Fruit fly (Drosophila melanogaster): ENCODE data around the gene Scsalpha1.

Gene Scsalpha1

DNA sequence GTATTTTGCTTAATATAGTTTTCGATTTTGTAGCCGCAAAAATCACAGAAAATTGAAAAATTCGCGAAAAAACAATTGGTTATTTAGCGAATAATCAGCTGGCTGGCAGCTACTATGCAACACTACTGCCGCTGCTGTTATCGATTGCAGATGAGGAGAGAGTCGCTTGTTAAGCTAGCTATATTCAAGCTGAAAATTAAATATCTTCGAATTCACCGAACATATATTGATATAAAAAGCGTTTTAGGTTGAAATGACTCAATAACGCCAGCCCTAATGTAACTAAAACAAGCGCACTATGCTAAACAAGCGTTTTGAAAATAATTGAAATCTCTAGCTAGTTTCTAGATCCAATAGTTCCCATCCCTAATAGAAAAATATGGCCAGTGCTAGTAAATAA is 7.7 kb upstream of the Scsalpha1 start, which contains the start of the genes CG32264, ntc and IntS10 (continued):
- TF ChIP-seq CG31224 (GFP tag; IDR thresholded peaks at IDR 0.05) (peak; percentile 56), CG1647 (GFP tag; optimal IDR thresholded peaks at IDR 0.05) (peak; percentile 72), CG42726 (GFP tag; IDR thresholded peaks at IDR 0.05; ENCODE audit: partially characterized antibody) (no peak), Optix (GFP tag; IDR thresholded peaks at IDR 0.05) (no peak), seq (GFP tag; IDR thresholded peaks at IDR 0.05) (no peak), CG4617 (GFP tag; optimal IDR thresholded peaks at IDR 0.05; ENCODE audit: borderline replicate concordance) (peak; percentile 86), HLH3B (GFP tag; IDR thresholded peaks at IDR 0.05) (no peak; the same call in 1 of the 2 replicates), CG4404 (GFP tag; IDR thresholded peaks at IDR 0.05) (0 out of 2 replicates have a peak, but pooled peaks have one; percentile 45), ewg (GFP tag; optimal IDR thresholded peaks at IDR 0.05) (peak; percentile 34), CG10147 (GFP tag; optimal IDR thresholded peaks at IDR 0.05) (peak; percentile 67), CG8359 (GFP tag; optimal IDR thresholded peaks at IDR 0.05; ENCODE audit: borderline replicate concordance) (no peak), CG31441 (GFP tag; IDR thresholded peaks at IDR 0.05) (no peak), fd96Cb (tag; optimal IDR thresholded peaks at IDR 0.05) (peak; percentile 7), jigr1 (GFP tag; IDR thresholded peaks at IDR 0.05) (no peak), CG9932 (GFP tag; IDR thresholded peaks at IDR 0.05) (peak; percentile 83), kah (GFP tag; optimal IDR thresholded peaks at IDR 0.05) (no peak), CG34422 (GFP tag; IDR thresholded peaks at IDR 0.05) (0 out of 3 replicates have a peak, but pooled peaks have one; percentile 47), CG5953 (GFP tag; IDR thresholded peaks at IDR 0.05) (no peak), CG3407 (GFP tag; optimal IDR thresholded peaks at IDR 0.05) (no peak), CG32532 (GFP tag; IDR thresholded peaks at IDR 0.05) (peak; percentile 63), Dbx (GFP tag; IDR thresholded peaks at IDR 0.05) (peak; percentile 87; the same call in 2 of the 3 replicates), mam (GFP tag; optimal IDR thresholded peaks at IDR 0.05) (peak; percentile 77), CG8478 (optimal IDR thresholded peaks at IDR 0.05) (no peak), HLHmδ (GFP tag; optimal IDR thresholded peaks at IDR 0.05) (no peak), HLH4C (GFP tag; IDR thresholded peaks at IDR 0.05; ENCODE audit: partially characterized antibody) (peak; percentile 60; the same call in 2 of the 3 replicates), jing (GFP tag; optimal IDR thresholded peaks at IDR 0.05) (peak; percentile 47), Stat92E (GFP tag; optimal IDR thresholded peaks at IDR 0.05) (no peak), cato (GFP tag; optimal IDR thresholded peaks at IDR 0.05; ENCODE audit: borderline replicate concordance) (peak; percentile 61), CG4328 (GFP tag; optimal IDR thresholded peaks at IDR 0.05) (peak; percentile 49), CG16813 (GFP tag; IDR thresholded peaks at IDR 0.05; ENCODE audit: partially characterized antibody) (peak; percentile 42; the same call in 2 of the 3 replicates), btn (GFP tag; optimal IDR thresholded peaks at IDR 0.05) (no peak), CG18262 (tag; optimal IDR thresholded peaks at IDR 0.05) (peak; percentile 41), Dref (GFP tag; IDR thresholded peaks at IDR 0.05) (peak; percentile 72), gfzf (GFP tag; optimal IDR thresholded peaks at IDR 0.05) (peak; percentile 22), schlank (tag; optimal IDR thresholded peaks at IDR 0.05) (peak; percentile 10), z (GFP tag; IDR thresholded peaks at IDR 0.05) (no peak), Dad (GFP tag; optimal IDR thresholded peaks at IDR 0.05) (peak; percentile 73), CG17829 (tag; optimal IDR thresholded peaks at IDR 0.05) (peak; percentile 61), CG13123 (GFP tag; optimal IDR thresholded peaks at IDR 0.05) (peak; percentile 0), HHEX (GFP tag; optimal IDR thresholded peaks at IDR 0.05) (peak; percentile 48), otp (GFP tag; IDR thresholded peaks at IDR 0.05) (no peak), psq (GFP tag; optimal IDR thresholded peaks at IDR 0.05) (peak; percentile 14), pnt (GFP tag; optimal IDR thresholded peaks at IDR 0.05) (peak; percentile 15), Eip74EF (GFP tag; optimal IDR thresholded peaks at IDR 0.05) (no peak), CG17612 (GFP tag; IDR thresholded peaks at IDR 0.05) (no peak), H15 (GFP tag; IDR thresholded peaks at IDR 0.05) (no peak), da (GFP tag; optimal IDR thresholded peaks at IDR 0.05) (peak; percentile 25), bsh (GFP tag; optimal IDR thresholded peaks at IDR 0.05) (peak in 1 of 2 experiments; percentile 63), ara (GFP tag; IDR thresholded peaks at IDR 0.05) (no peak), pzg (GFP tag; optimal IDR thresholded peaks at IDR 0.05) (peak; percentile 67)

All from whole organism, embryonic.